Fruit fly (Drosophila melanogaster): Measurements from ENCODE around the gene mnd.

dm6 chr3L:14952858-14953669 is 31.8 kb upstream of the mnd start:
- TF ChIP-seq gl (tag; optimal IDR thresholded peaks at IDR 0.05) (no peak), D1 (tag; optimal IDR thresholded peaks at IDR 0.05) (no peak), CG14655 (GFP tag; optimal IDR thresholded peaks at IDR 0.05) (no peak), CG17806 (tag; optimal IDR thresholded peaks at IDR 0.05) (no peak), fd96Ca (GFP tag; IDR thresholded peaks at IDR 0.05) (no peak), CG9948 (tag; optimal IDR thresholded peaks at IDR 0.05) (no peak), EcR (GFP tag; optimal IDR thresholded peaks at IDR 0.05) (no peak), rn (GFP tag; IDR thresholded peaks at IDR 0.05) (no peak), Ets98B (GFP tag; IDR thresholded peaks at IDR 0.05) (no peak), Pif1A (GFP tag; optimal IDR thresholded peaks at IDR 0.05) (no peak), CG13204 (GFP tag; optimal IDR thresholded peaks at IDR 0.05) (no peak), CG15710 (tag; optimal IDR thresholded peaks at IDR 0.05) (no peak), CG10348 (GFP tag; IDR thresholded peaks at IDR 0.05) (no peak), Pif1B (GFP tag; optimal IDR thresholded peaks at IDR 0.05) (no peak)
